Worm (Caenorhabditis elegans) whole organism, L2 larva: ENCODE data around the gene srg-1.

ENCODE experiments used
- elt-3 ChIP-seq: sonication (generic microtip); optimal IDR thresholded peaks from 2 replicates; lab custom pipeline; 2017; ENCODE audit warnings: missing biosample characterization, missing genetic modification characterization
- peb-1 ChIP-seq: fragments of 150-350 bp; optimal IDR thresholded peaks from 2 replicates; lab custom pipeline; 2014; ENCODE audit warnings: missing biosample characterization, missing genetic modification characterization

ce11 chrIII:6207881-6208280 lies 50.3 kb downstream of the srg-1 start, which contains the start of gene C23G10.2:
- no peak for TF ChIP-seq elt-3
- TF ChIP-seq peb-1 (tag; lab: Kevin White, UChicago), result no peak
